Worm (Caenorhabditis elegans) whole organism, early embryonic: ENCODE data around the gene arl-5.

Experiments used
- B0310.2 ChIP-seq: sonication (generic microtip); optimal IDR thresholded peaks from 2 replicates; lab custom pipeline; 2016; ENCODE audit warnings: mild to moderate bottlenecking, missing genetic modification characterization, missing compliant biosample characterization
- F13C5.2 ChIP-seq: sonication (generic microtip); optimal IDR thresholded peaks from 2 replicates; lab custom pipeline; 2017; ENCODE audit warnings: mild to moderate bottlenecking, missing genetic modification characterization, inconsistent platforms, missing compliant biosample characterization
- ama-1 ChIP-seq: fragments of 150-350 bp; optimal IDR thresholded peaks from 2 replicates; lab custom pipeline; 2014
- ceh-13 ChIP-seq: fragments of 200-800 bp; sonication (Bioruptor generic); optimal IDR thresholded peaks from 2 replicates; lab custom pipeline; 2018; ENCODE audit warnings: mild to moderate bottlenecking, missing genetic modification characterization, missing compliant biosample characterization
- ceh-36 ChIP-seq: sonication (generic microtip); optimal IDR thresholded peaks from 2 replicates; lab custom pipeline; 2016; ENCODE audit warnings: missing genetic modification characterization, inconsistent platforms, missing compliant biosample characterization
- ets-7 ChIP-seq: sonication (generic microtip); optimal IDR thresholded peaks from 2 replicates; lab custom pipeline; 2016; ENCODE audit warnings: missing genotype, missing genetic modification characterization, missing compliant biosample characterization
- flt-1 ChIP-seq: fragments of 200-800 bp; sonication (Bioruptor generic); IDR thresholded peaks from 2 replicates; pipeline ENCODE4 v1.3.6; 2022; ENCODE audit warnings: missing genetic modification characterization, missing compliant biosample characterization
- hmbx-1 ChIP-seq: sonication (generic microtip); optimal IDR thresholded peaks from 2 replicates; lab custom pipeline; 2016; ENCODE audit warnings: mild to moderate bottlenecking, missing genetic modification characterization, missing compliant biosample characterization
- hnd-1 ChIP-seq: sonication (generic microtip); optimal IDR thresholded peaks from 2 replicates; lab custom pipeline; 2016; ENCODE audit warnings: missing genetic modification characterization, missing compliant biosample characterization
- tbx-11 ChIP-seq: fragments of 200-800 bp; sonication (Bioruptor generic); IDR thresholded peaks from 2 replicates; pipeline ENCODE4 v1.3.6; 2022; ENCODE audit warnings: missing genetic modification characterization, missing compliant biosample characterization
- tra-4 ChIP-seq: sonication (generic microtip); optimal IDR thresholded peaks from 2 replicates; lab custom pipeline; 2017; ENCODE audit warnings: missing genetic modification characterization, missing compliant biosample characterization

- TF ChIP-seq tra-4 (tag; lab: Kevin White, UChicago): no peak
- TF ChIP-seq F13C5.2 (tag; lab: Kevin White, UChicago): no peak
- TF ChIP-seq tbx-11 (GFP tag; lab: Robert Waterston, UW): no peak
- TF ChIP-seq B0310.2 (tag; lab: Kevin White, UChicago): no peak
- TF ChIP-seq ceh-13 (GFP tag; lab: Kevin White, UChicago): no peak
- TF ChIP-seq ama-1 (lab: Kevin White, UChicago): no peak
- TF ChIP-seq flt-1 (GFP tag; lab: Robert Waterston, UW): no peak
- TF ChIP-seq ets-7 (tag; lab: Kevin White, UChicago): no peak
- TF ChIP-seq hmbx-1: no peak
- TF ChIP-seq hnd-1 (tag; lab: Kevin White, UChicago): no peak
- TF ChIP-seq ceh-36 (tag; lab: Kevin White, UChicago): no peak
Measured at ce11 chrIII:9846093-9846492, 23.1 kb downstream of the arl-5 start, which contains the start of gene K11H3.2.
